Worm (Caenorhabditis elegans) whole organism, young adult: Measurements from ENCODE around the gene F20G2.6.
A peak's percentile ranks its signal among the peaks of the same experiment; 100 is the strongest.

Source experiments
- B0019.2 ChIP-seq: fragments of 200-800 bp; sonication (Bioruptor generic); conservative IDR thresholded peaks from 2 replicates; pipeline ENCODE4 v1.3.6; 2022; ENCODE audit warnings: missing genetic modification reagents, missing genetic modification characterization, missing compliant biosample characterization
- D2030.7 ChIP-seq: fragments of 200-800 bp; sonication (Bioruptor generic); IDR thresholded peaks from 2 replicates; pipeline ENCODE4 v1.3.6; 2022; ENCODE audit warnings: missing genetic modification reagents, missing genetic modification characterization, missing compliant biosample characterization
- F22D6.2 ChIP-seq: sonication (generic microtip); optimal IDR thresholded peaks from 2 replicates; lab custom pipeline; 2016; ENCODE audit warnings: mild to moderate bottlenecking, missing genetic modification characterization, missing compliant biosample characterization
- F39B2.1 ChIP-seq: fragments of 200-800 bp; sonication (Bioruptor generic); IDR thresholded peaks from 2 replicates; pipeline ENCODE4 v1.3.6; 2022; ENCODE audit warnings: missing genetic modification reagents, missing genetic modification characterization, missing compliant biosample characterization
- F49E8.2 ChIP-seq: sonication (generic microtip); optimal IDR thresholded peaks from 3 replicates; lab custom pipeline; 2017; ENCODE audit warnings: missing genetic modification characterization, mild to moderate bottlenecking, missing compliant biosample characterization, antibody characterized with exemption, moderate library complexity; ENCODE audit not compliant: insufficient read depth
- F55B11.4 ChIP-seq: sonication (generic microtip); optimal IDR thresholded peaks from 2 replicates; lab custom pipeline; 2016; ENCODE audit warnings: missing compliant biosample characterization, missing genetic modification characterization, borderline replicate concordance; ENCODE audit not compliant: insufficient read depth
- F57C9.4 ChIP-seq: sonication (generic microtip); optimal IDR thresholded peaks from 2 replicates; lab custom pipeline; 2017; ENCODE audit warnings: mild to moderate bottlenecking, missing genetic modification characterization, missing compliant biosample characterization
- Y67H2A.10 ChIP-seq: fragments of 200-800 bp; sonication (Bioruptor generic); conservative IDR thresholded peaks from 2 replicates; pipeline ENCODE4 v1.3.6; 2022; ENCODE audit warnings: missing genetic modification reagents, missing genetic modification characterization, missing compliant biosample characterization
- ama-1 ChIP-seq, 3 experiments: fragments of 150-350 bp in 1 of 3; sonication (generic microtip) in 2 of 3; optimal IDR thresholded peaks; 2 replicates each; lab custom pipeline; 2014 to 2018; ENCODE audit warnings: missing biosample characterization in 2 of 3, missing genetic modification characterization in 2 of 3, missing genetic modification reagents in 2 of 3
- aptf-2 ChIP-seq: fragments of 200-800 bp; sonication (Bioruptor generic); conservative IDR thresholded peaks from 2 replicates; pipeline ENCODE4 v1.3.6; 2022; ENCODE audit warnings: missing genetic modification reagents, missing genetic modification characterization, missing compliant biosample characterization
- aptf-3 ChIP-seq: fragments of 200-800 bp; sonication (Bioruptor generic); IDR thresholded peaks from 2 replicates; pipeline ENCODE4 v1.3.6; 2022; ENCODE audit warnings: missing genetic modification characterization, missing compliant biosample characterization
- athp-1 ChIP-seq: sonication (generic microtip); optimal IDR thresholded peaks from 2 replicates; lab custom pipeline; 2017; ENCODE audit warnings: mild to moderate bottlenecking, missing genetic modification characterization, missing compliant biosample characterization
- attf-3 ChIP-seq: fragments of 200-800 bp; sonication (Bioruptor generic); conservative IDR thresholded peaks from 2 replicates; pipeline ENCODE4 v1.3.6; 2022; ENCODE audit warnings: missing genetic modification reagents, missing genetic modification characterization, missing compliant biosample characterization
- attf-5 ChIP-seq: fragments of 200-800 bp; sonication (Bioruptor generic); optimal IDR thresholded peaks from 2 replicates; lab custom pipeline; 2018; ENCODE audit warnings: mild to moderate bottlenecking, missing genetic modification characterization, missing compliant biosample characterization
- ccch-3 ChIP-seq: fragments of 200-800 bp; sonication (Bioruptor generic); optimal IDR thresholded peaks from 2 replicates; lab custom pipeline; 2018; ENCODE audit warnings: mild to moderate bottlenecking, missing genetic modification characterization, missing compliant biosample characterization
- ceh-58 ChIP-seq: fragments of 200-800 bp; sonication (Bioruptor generic); IDR thresholded peaks from 2 replicates; pipeline ENCODE4 v1.3.6; 2022; ENCODE audit warnings: missing genetic modification characterization, missing compliant biosample characterization
- ceh-91 ChIP-seq: fragments of 200-800 bp; sonication (Bioruptor generic); IDR thresholded peaks from 2 replicates; pipeline ENCODE4 v1.3.6; 2022; ENCODE audit warnings: missing genetic modification reagents, missing genetic modification characterization, missing compliant biosample characterization
- dpl-1 ChIP-seq: fragments of 150-350 bp; optimal IDR thresholded peaks from 2 replicates; lab custom pipeline; 2014; ENCODE audit warnings: missing biosample characterization, missing genetic modification reagents, missing genetic modification characterization
- efl-1 ChIP-seq: fragments of 150-350 bp; optimal IDR thresholded peaks from 2 replicates; lab custom pipeline; 2014; ENCODE audit warnings: missing biosample characterization, missing genetic modification reagents, missing genetic modification characterization
- egl-44 ChIP-seq: fragments of 200-800 bp; sonication (Bioruptor generic); IDR thresholded peaks from 2 replicates; pipeline ENCODE4 v1.3.6; 2022; ENCODE audit warnings: missing genetic modification reagents, missing genetic modification characterization, missing compliant biosample characterization
- hmg-1.2 ChIP-seq: fragments of 200-800 bp; sonication (Bioruptor generic); IDR thresholded peaks from 2 replicates; pipeline ENCODE4 v1.3.6; 2022; ENCODE audit warnings: missing genetic modification reagents, missing genetic modification characterization, missing compliant biosample characterization
- hmg-20 ChIP-seq: fragments of 200-800 bp; sonication (Bioruptor generic); IDR thresholded peaks from 2 replicates; pipeline ENCODE4 v1.3.6; 2022; ENCODE audit warnings: missing genetic modification reagents, missing genetic modification characterization, missing compliant biosample characterization
- hrde-1 ChIP-seq: sonication (generic microtip); optimal IDR thresholded peaks from 2 replicates; lab custom pipeline; 2016; ENCODE audit warnings: missing genetic modification characterization, mild to moderate bottlenecking, missing compliant biosample characterization, moderate library complexity, missing genotype, missing genetic modification reagents, borderline replicate concordance
- lin-54 ChIP-seq: fragments of 200-800 bp; sonication (Bioruptor generic); optimal IDR thresholded peaks from 2 replicates; lab custom pipeline; 2018; ENCODE audit warnings: mild to moderate bottlenecking, missing genetic modification characterization, missing compliant biosample characterization
- madf-3 ChIP-seq: fragments of 200-800 bp; sonication (Bioruptor generic); IDR thresholded peaks from 2 replicates; pipeline ENCODE4 v1.3.6; 2022; ENCODE audit warnings: missing genetic modification reagents, missing genetic modification characterization, missing compliant biosample characterization
- mxl-1 ChIP-seq: sonication (generic microtip); optimal IDR thresholded peaks from 2 replicates; lab custom pipeline; 2016; ENCODE audit warnings: missing genetic modification characterization, missing compliant biosample characterization
- nfya-2 ChIP-seq: fragments of 200-800 bp; sonication (Bioruptor generic); IDR thresholded peaks from 2 replicates; pipeline ENCODE4 v1.3.6; 2022; ENCODE audit warnings: missing genetic modification reagents, missing genetic modification characterization, missing compliant biosample characterization
- nfyb-1 ChIP-seq: fragments of 200-800 bp; sonication (Bioruptor generic); IDR thresholded peaks from 2 replicates; pipeline ENCODE4 v1.3.6; 2022; ENCODE audit warnings: missing genetic modification reagents, missing genetic modification characterization, missing compliant biosample characterization
- nhr-120 ChIP-seq: fragments of 200-800 bp; sonication (Bioruptor generic); IDR thresholded peaks from 2 replicates; pipeline ENCODE4 v1.3.6; 2022; ENCODE audit warnings: missing genetic modification characterization, missing compliant biosample characterization
- nhr-80 ChIP-seq: sonication (generic microtip); optimal IDR thresholded peaks from 2 replicates; lab custom pipeline; 2016; ENCODE audit warnings: missing genetic modification characterization, missing compliant biosample characterization
- nhr-90 ChIP-seq: sonication (generic microtip); optimal IDR thresholded peaks from 2 replicates; lab custom pipeline; 2016; ENCODE audit warnings: missing genotype, mild to moderate bottlenecking, missing genetic modification characterization, missing compliant biosample characterization
- snpc-3.4 ChIP-seq: sonication (generic microtip); optimal IDR thresholded peaks from 2 replicates; lab custom pipeline; 2017; ENCODE audit warnings: missing genetic modification characterization, mild to moderate bottlenecking, missing compliant biosample characterization, antibody characterized with exemption, moderate library complexity, missing genotype, missing genetic modification reagents
- tbp1 ChIP-seq: fragments of 200-800 bp; sonication (Bioruptor generic); optimal IDR thresholded peaks from 2 replicates; lab custom pipeline; 2018; ENCODE audit warnings: mild to moderate bottlenecking, missing genetic modification characterization, missing compliant biosample characterization
- tbx-9 ChIP-seq: sonication (generic microtip); optimal IDR thresholded peaks from 2 replicates; lab custom pipeline; 2016; ENCODE audit warnings: borderline replicate concordance, missing genetic modification characterization, inconsistent platforms, missing compliant biosample characterization
- xnd-1 ChIP-seq: sonication (generic microtip); optimal IDR thresholded peaks from 2 replicates; lab custom pipeline; 2016; ENCODE audit warnings: missing genotype, missing genetic modification reagents, missing genetic modification characterization, missing compliant biosample characterization
- zfh-2 ChIP-seq: fragments of 200-800 bp; sonication (Bioruptor generic); conservative IDR thresholded peaks from 2 replicates; pipeline ENCODE4 v1.3.6; 2022; ENCODE audit warnings: missing genetic modification reagents, missing genetic modification characterization, missing compliant biosample characterization
- ztf-22 ChIP-seq: fragments of 200-800 bp; sonication (Bioruptor generic); optimal IDR thresholded peaks from 2 replicates; lab custom pipeline; 2018; ENCODE audit warnings: mild to moderate bottlenecking, missing genetic modification characterization, moderate library complexity, missing compliant biosample characterization
- ztf-3 ChIP-seq: fragments of 200-800 bp; sonication (Bioruptor generic); optimal IDR thresholded peaks from 2 replicates; lab custom pipeline; 2018; ENCODE audit warnings: mild to moderate bottlenecking, missing genetic modification characterization, missing compliant biosample characterization

Gene F20G2.6

DNA sequence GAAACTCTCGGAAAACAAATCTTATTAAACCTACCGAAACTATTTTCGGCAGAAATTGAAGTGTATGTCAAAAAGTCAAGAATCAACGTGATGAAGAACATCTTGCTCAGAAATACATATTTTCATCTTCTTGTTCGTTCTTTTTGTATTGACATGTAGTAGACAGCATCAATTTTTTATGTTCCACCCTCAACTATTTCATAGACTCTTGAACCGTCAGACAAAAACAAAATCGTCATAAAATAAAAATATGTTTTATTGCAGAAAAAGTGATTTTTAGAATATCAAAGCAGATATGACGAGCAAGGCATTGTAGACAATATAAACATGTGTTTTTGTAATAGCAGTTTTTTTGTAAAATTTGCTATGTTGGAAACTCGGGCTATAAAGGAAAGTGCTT is 38.1 kb upstream of the F20G2.6 start, which contains the start of gene F35E12.2:
Gene F35E12.2, minus strand, starts transcription at position 101 of the 400 bp plus-strand sequence.
- no peak for TF ChIP-seq hrde-1 (tag; lab: Kevin White, UChicago)
- no peak for TF ChIP-seq athp-1 (tag; lab: Kevin White, UChicago)
- TF ChIP-seq nfya-2 (GFP tag; lab: Robert Waterston, UW) = no peak
- no peak for TF ChIP-seq D2030.7 (GFP tag; lab: Robert Waterston, UW)
- no peak for TF ChIP-seq snpc-3.4 (tag; lab: Kevin White, UChicago)
- TF ChIP-seq lin-54 (GFP tag; lab: Kevin White, UChicago) = no peak
- no peak for TF ChIP-seq F22D6.2 (tag; lab: Kevin White, UChicago)
- no peak for TF ChIP-seq tbx-9 (tag; lab: Kevin White, UChicago)
- TF ChIP-seq B0019.2 (GFP tag; lab: Robert Waterston, UW) = no peak
- TF ChIP-seq attf-5 = no peak
- no peak for TF ChIP-seq madf-3 (GFP tag; lab: Robert Waterston, UW)
- no peak for TF ChIP-seq F39B2.1 (GFP tag; lab: Robert Waterston, UW)
- TF ChIP-seq ceh-58 (GFP tag; lab: Robert Waterston, UW) = no peak
- TF ChIP-seq aptf-3 (GFP tag; lab: Robert Waterston, UW) = no peak

DNA sequence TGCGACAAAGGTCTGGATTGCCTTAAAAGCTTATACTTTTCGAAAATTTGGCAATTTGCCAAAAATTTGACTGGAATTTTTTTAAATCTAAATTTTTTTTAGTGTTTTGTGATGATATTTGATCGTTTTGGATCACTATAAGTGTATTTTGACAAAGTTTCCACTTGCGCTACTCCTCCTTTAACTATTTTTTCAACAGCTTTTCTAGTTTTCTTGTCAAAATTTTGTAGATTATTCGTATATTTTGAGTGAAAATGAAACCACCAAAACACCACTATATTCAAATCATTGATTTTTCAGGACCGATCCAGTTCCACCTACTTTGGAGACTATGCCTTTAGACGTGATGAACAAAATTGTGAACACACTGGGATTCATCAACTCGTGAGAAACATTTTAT is 37.3 kb upstream of the F20G2.6 start, which contains the start of gene fbxa-181:
Gene fbxa-181, plus strand, starts transcription at position 301 of the 400 bp plus-strand sequence.
- no peak for TF ChIP-seq F57C9.4
- TF ChIP-seq xnd-1 = no peak
- TF ChIP-seq nhr-120 (GFP tag; lab: Robert Waterston, UW) = no peak
- no peak for TF ChIP-seq aptf-2
- no peak for TF ChIP-seq egl-44 (GFP tag; lab: Robert Waterston, UW)
- no peak for TF ChIP-seq hmg-20 (GFP tag; lab: Robert Waterston, UW)
- TF ChIP-seq dpl-1 (GFP tag; lab: Kevin White, UChicago) = no peak
- TF ChIP-seq Y67H2A.10 (GFP tag; lab: Robert Waterston, UW) = no peak
- TF ChIP-seq nfyb-1 (GFP tag; lab: Robert Waterston, UW) = no peak
- no peak for TF ChIP-seq ztf-22
- no peak for TF ChIP-seq lin-54 (GFP tag; lab: Kevin White, UChicago)
- TF ChIP-seq ama-1 (optimal IDR thresholded peaks at IDR 0.05; lab: Kevin White, UChicago) = no peak
- TF ChIP-seq ama-1 (GFP tag; optimal IDR thresholded peaks at IDR 0.05; lab: Kevin White, UChicago) = no peak
- TF ChIP-seq mxl-1 = no peak

DNA sequence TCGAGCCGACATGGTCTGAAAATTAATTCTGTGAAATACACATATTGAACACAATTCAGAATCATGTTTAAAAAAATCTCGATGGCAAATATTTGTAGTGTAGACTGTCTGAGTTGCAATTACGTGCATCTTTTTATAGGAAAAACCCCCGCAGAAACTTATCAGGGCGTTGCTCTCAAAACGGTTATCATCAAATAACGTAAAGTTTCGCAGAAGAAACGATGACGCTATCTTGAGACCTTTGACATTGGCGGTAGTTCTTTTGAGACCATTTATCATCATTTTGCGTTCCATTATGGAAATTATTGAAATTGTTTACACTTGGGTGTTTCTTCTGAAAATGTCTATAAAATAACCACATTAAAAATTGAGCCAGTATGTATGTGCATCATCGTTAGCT is 32.1 kb upstream of the F20G2.6 start, which contains the start of gene dct-17:
Gene dct-17, minus strand, starts transcription at position 23 of the 400 bp plus-strand sequence.
- TF ChIP-seq ztf-3 (GFP tag; lab: Kevin White, UChicago) (no peak), nhr-80 (peak; percentile 55)

DNA sequence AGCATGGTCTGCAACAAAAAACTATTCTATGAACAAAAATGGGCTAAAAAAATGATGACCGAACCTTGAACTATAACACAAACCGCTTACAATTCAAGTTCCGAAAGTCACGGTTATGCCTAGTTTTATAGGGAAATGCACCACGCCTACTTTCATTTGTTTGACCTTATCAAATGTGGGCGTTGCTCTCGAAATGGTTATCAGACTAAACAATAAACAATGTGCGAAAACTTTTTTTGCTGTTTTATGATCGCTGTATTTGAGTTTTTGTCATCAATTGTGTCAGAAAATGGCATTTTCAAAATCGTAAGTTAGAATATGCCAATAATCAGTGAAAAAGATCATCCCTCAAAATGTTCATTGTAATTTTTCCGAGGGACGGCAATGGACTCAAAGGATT is 26.7 kb upstream of the F20G2.6 start, which contains the start of gene F35E12.6:
Gene F35E12.6, minus strand, starts transcription at position 101 of the 400 bp plus-strand sequence.
- peak; percentile 20 for TF ChIP-seq nhr-80
- TF ChIP-seq F49E8.2 (tag; lab: Kevin White, UChicago) = no peak

DNA sequence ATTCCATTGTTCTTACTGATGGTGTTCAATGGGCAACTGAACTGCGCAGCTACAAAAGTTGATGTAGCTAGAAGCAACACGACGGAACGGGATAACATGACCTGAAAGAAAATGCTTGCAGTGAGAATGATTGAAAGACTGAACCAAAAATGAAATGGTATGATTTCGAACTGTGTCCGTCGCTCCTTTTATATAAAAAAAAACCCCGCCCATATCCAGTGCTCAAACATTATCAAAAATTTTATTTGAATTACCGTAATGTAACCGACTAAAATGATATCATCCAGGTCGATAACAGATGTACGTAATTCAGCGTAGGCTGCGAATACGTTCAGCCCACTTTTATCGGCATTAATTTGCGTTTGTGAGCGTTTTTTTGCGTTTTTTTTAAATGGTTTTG is 24.5 kb upstream of the F20G2.6 start, which contains the start of gene irg-5:
Gene irg-5, minus strand, starts transcription at position 101 of the 400 bp plus-strand sequence.
- TF ChIP-seq attf-3 (no peak), zfh-2 (GFP tag; lab: Robert Waterston, UW) (no peak), ceh-91 (GFP tag; lab: Robert Waterston, UW) (no peak), efl-1 (GFP tag; lab: Kevin White, UChicago) (no peak), aptf-2 (no peak), tbp1 (GFP tag; lab: Kevin White, UChicago) (no peak), F55B11.4 (tag; lab: Kevin White, UChicago) (no peak), nhr-90 (tag; lab: Kevin White, UChicago) (no peak), hmg-1.2 (no peak), attf-5 (no peak), ccch-3 (GFP tag; lab: Kevin White, UChicago) (no peak)
